Fruit fly (Drosophila melanogaster) whole organism, embryonic: ENCODE measurements around the gene CG31808.

Source experiments
- B-H2 ChIP-seq: fragments of 200-800 bp; sonication (Bioruptor generic); optimal IDR thresholded peaks from 2 replicates; lab custom pipeline; 2018; ENCODE audit warnings: missing biosample characterization, mild to moderate bottlenecking, missing genetic modification characterization
- Bdp1 ChIP-seq: fragments of 200-800 bp; sonication (Bioruptor generic); optimal IDR thresholded peaks from 3 replicates; lab custom pipeline; 2016; ENCODE audit warnings: missing biosample characterization, missing genetic modification characterization
- BtbVII ChIP-seq: fragments of 200-800 bp; sonication (Bioruptor generic); optimal IDR thresholded peaks from 3 replicates; lab custom pipeline; 2017; ENCODE audit warnings: missing biosample characterization, mild to moderate bottlenecking, missing genetic modification characterization
- CG10209 ChIP-seq: fragments of 200-800 bp; sonication (Bioruptor generic); optimal IDR thresholded peaks from 3 replicates; lab custom pipeline; 2017; ENCODE audit warnings: missing biosample characterization, mild to moderate bottlenecking, missing genetic modification characterization, missing genetic modification reagents
- CG10267 ChIP-seq: fragments of 200-800 bp; sonication (Bioruptor generic); optimal IDR thresholded peaks from 2 replicates; lab custom pipeline; 2018; ENCODE audit warnings: missing biosample characterization, mild to moderate bottlenecking, missing genetic modification characterization, moderate library complexity
- CG10565 ChIP-seq: fragments of 200-800 bp; sonication (Bioruptor generic); optimal IDR thresholded peaks from 3 replicates; lab custom pipeline; 2016; ENCODE audit warnings: missing biosample characterization, mild to moderate bottlenecking, missing genetic modification characterization
- CG10654 ChIP-seq: fragments of 200-800 bp; sonication (Bioruptor generic); optimal IDR thresholded peaks from 2 replicates; lab custom pipeline; 2016; ENCODE audit warnings: missing biosample characterization, missing genetic modification characterization
- CG1603 ChIP-seq: fragments of 200-800 bp; sonication (Bioruptor generic); optimal IDR thresholded peaks from 2 replicates; lab custom pipeline; 2019; ENCODE audit warnings: missing biosample characterization, mild to moderate bottlenecking, missing genetic modification characterization, moderate library complexity
- CG18262 ChIP-seq: fragments of 200-800 bp; optimal IDR thresholded peaks from 3 replicates; lab custom pipeline; 2019; ENCODE audit warnings: missing biosample characterization, mild to moderate bottlenecking, missing genetic modification characterization, moderate library complexity
- CG2116 ChIP-seq: fragments of 200-800 bp; sonication (Bioruptor generic); optimal IDR thresholded peaks from 3 replicates; lab custom pipeline; 2018; ENCODE audit warnings: missing biosample characterization, mild to moderate bottlenecking, missing genetic modification characterization
- CG30403 ChIP-seq: fragments of 200-800 bp; sonication (Bioruptor generic); optimal IDR thresholded peaks from 3 replicates; lab custom pipeline; 2016; ENCODE audit warnings: missing biosample characterization, missing genetic modification characterization
- CG32772 ChIP-seq: fragments of 200-800 bp; sonication (Bioruptor generic); IDR thresholded peaks from 2 replicates; pipeline ENCODE4 v1.3.6; 2022; ENCODE audit warnings: missing biosample characterization, missing genetic modification characterization
- CG33213 ChIP-seq: fragments of 200-800 bp; sonication (Bioruptor generic); optimal IDR thresholded peaks from 3 replicates; lab custom pipeline; 2016; ENCODE audit warnings: missing biosample characterization, missing genetic modification characterization
- CG6654 ChIP-seq: fragments of 200-800 bp; sonication (Bioruptor generic); optimal IDR thresholded peaks from 2 replicates; lab custom pipeline; 2017; ENCODE audit warnings: missing biosample characterization, mild to moderate bottlenecking, missing genetic modification characterization
- CG6791 ChIP-seq: fragments of 200-800 bp; sonication (Bioruptor generic); IDR thresholded peaks from 3 replicates; pipeline ENCODE4 v1.3.6; 2022; ENCODE audit warnings: missing biosample characterization, missing genetic modification characterization; ENCODE audit not compliant: partially characterized antibody
- CG8089 ChIP-seq: fragments of 200-800 bp; sonication (Bioruptor generic); optimal IDR thresholded peaks from 3 replicates; lab custom pipeline; 2016; ENCODE audit warnings: missing biosample characterization, missing genetic modification characterization
- CG9437 ChIP-seq: fragments of 200-800 bp; sonication (Bioruptor generic); optimal IDR thresholded peaks from 2 replicates; lab custom pipeline; 2018; ENCODE audit warnings: missing biosample characterization, mild to moderate bottlenecking, missing genetic modification characterization
- CG9817 ChIP-seq: fragments of 200-800 bp; sonication (Bioruptor generic); optimal IDR thresholded peaks from 2 replicates; lab custom pipeline; 2018; ENCODE audit warnings: missing biosample characterization, mild to moderate bottlenecking, missing genetic modification characterization, moderate library complexity
- D ChIP-seq, 2 experiments: fragments of 200-800 bp in 1 of 2; fragments of >200 bp in 1 of 2; sonication (Bioruptor generic) in 1 of 2; optimal IDR thresholded peaks; 2 replicates in 1 of 2; 3 replicates in 1 of 2; lab custom pipeline; 2017; ENCODE audit warnings: mild to moderate bottlenecking in 1 of 2, missing biosample characterization in 1 of 2, missing genetic modification characterization in 1 of 2, missing genetic modification reagents in 1 of 2
- Dp ChIP-seq: fragments of 200-800 bp; sonication (Bioruptor generic); optimal IDR thresholded peaks from 2 replicates; lab custom pipeline; 2018; ENCODE audit warnings: missing biosample characterization, mild to moderate bottlenecking, missing genetic modification characterization, moderate library complexity
- Gug ChIP-seq: fragments of 200-800 bp; sonication (Bioruptor generic); IDR thresholded peaks from 4 replicates; pipeline ENCODE4 v1.3.6; 2022; ENCODE audit warnings: missing biosample characterization, missing genetic modification characterization
- HLHmδ ChIP-seq: fragments of 200-800 bp; sonication (Bioruptor generic); optimal IDR thresholded peaks from 2 replicates; lab custom pipeline; 2018; ENCODE audit warnings: missing biosample characterization, mild to moderate bottlenecking, missing genetic modification characterization, moderate library complexity
- Lhr ChIP-seq: fragments of 200-800 bp; sonication (Bioruptor generic); optimal IDR thresholded peaks from 3 replicates; lab custom pipeline; 2017; ENCODE audit warnings: mild to moderate bottlenecking, missing biosample characterization, missing genetic modification reagents, missing genetic modification characterization
- MTF-1 ChIP-seq: fragments of 200-800 bp; sonication (Bioruptor generic); optimal IDR thresholded peaks from 2 replicates; lab custom pipeline; 2018; ENCODE audit warnings: missing biosample characterization, mild to moderate bottlenecking, missing genetic modification characterization, borderline replicate concordance
- Med ChIP-seq: fragments of 200-800 bp; sonication (Bioruptor generic); peaks from one replicate; lab custom pipeline; 2016; ENCODE audit warnings: missing biosample characterization, missing genetic modification characterization, mild to moderate bottlenecking, inconsistent platforms, moderate library complexity
- NC2α ChIP-seq: fragments of 200-800 bp; sonication (Bioruptor generic); optimal IDR thresholded peaks from 2 replicates; lab custom pipeline; 2016; ENCODE audit warnings: missing biosample characterization, missing genetic modification characterization
- Oaz ChIP-seq: fragments of 200-800 bp; sonication (Bioruptor generic); IDR thresholded peaks from 2 replicates; pipeline ENCODE4 v1.3.6; 2022; ENCODE audit warnings: missing biosample characterization, missing genetic modification characterization
- YL-1 ChIP-seq: fragments of 200-800 bp; sonication (Bioruptor generic); optimal IDR thresholded peaks from 3 replicates; lab custom pipeline; 2017; ENCODE audit warnings: missing biosample characterization, mild to moderate bottlenecking, missing genetic modification characterization
- amos ChIP-seq: fragments of 200-800 bp; sonication (Bioruptor generic); IDR thresholded peaks from 2 replicates; pipeline ENCODE4 v1.3.6; 2022; ENCODE audit warnings: missing biosample characterization, missing genetic modification characterization; ENCODE audit not compliant: partially characterized antibody
- ap ChIP-seq: fragments of 200-800 bp; sonication (Bioruptor generic); IDR thresholded peaks from 2 replicates; pipeline ENCODE4 v1.3.6; 2022; ENCODE audit warnings: missing biosample characterization, missing genetic modification characterization
- bcd ChIP-seq: fragments of 200-800 bp; sonication (Bioruptor generic); optimal IDR thresholded peaks from 2 replicates; lab custom pipeline; 2017; ENCODE audit warnings: missing biosample characterization, mild to moderate bottlenecking, missing genetic modification characterization
- dmrt99B ChIP-seq: fragments of 200-800 bp; sonication (Bioruptor generic); optimal IDR thresholded peaks from 2 replicates; lab custom pipeline; 2018; ENCODE audit warnings: missing biosample characterization, mild to moderate bottlenecking, missing genetic modification characterization, moderate library complexity
- dysf ChIP-seq: fragments of 200-800 bp; sonication (Bioruptor generic); IDR thresholded peaks from 3 replicates; pipeline ENCODE4 v1.3.6; 2022; ENCODE audit warnings: missing biosample characterization, missing genetic modification characterization
- gcm2 ChIP-seq: fragments of 200-800 bp; sonication (Bioruptor generic); optimal IDR thresholded peaks from 2 replicates; lab custom pipeline; 2016; ENCODE audit warnings: missing biosample characterization, missing genetic modification characterization
- gfzf ChIP-seq: fragments of 200-800 bp; sonication (Bioruptor generic); optimal IDR thresholded peaks from 2 replicates; lab custom pipeline; 2016; ENCODE audit warnings: missing biosample characterization, mild to moderate bottlenecking, missing genetic modification characterization, moderate library complexity
- repo ChIP-seq: fragments of 200-800 bp; sonication (Bioruptor generic); optimal IDR thresholded peaks from 2 replicates; lab custom pipeline; 2016; ENCODE audit warnings: missing biosample characterization, missing genetic modification characterization
- sd ChIP-seq: fragments of 200-800 bp; sonication (Bioruptor generic); optimal IDR thresholded peaks from 3 replicates; lab custom pipeline; 2018; ENCODE audit warnings: missing biosample characterization, mild to moderate bottlenecking, missing genetic modification characterization, moderate library complexity
- sim ChIP-seq: fragments of 200-800 bp; sonication (Bioruptor generic); IDR thresholded peaks from 2 replicates; pipeline ENCODE4 v1.3.6; 2022; ENCODE audit warnings: missing biosample characterization, missing genetic modification characterization
- slou ChIP-seq: fragments of 200-800 bp; sonication (Bioruptor generic); optimal IDR thresholded peaks from 3 replicates; lab custom pipeline; 2016; ENCODE audit warnings: missing biosample characterization, missing genetic modification characterization
- sug ChIP-seq: fragments of 200-800 bp; optimal IDR thresholded peaks from 2 replicates; lab custom pipeline; 2019; ENCODE audit warnings: missing biosample characterization, mild to moderate bottlenecking, missing genetic modification characterization, moderate library complexity
- tap ChIP-seq: fragments of 200-800 bp; optimal IDR thresholded peaks from 3 replicates; lab custom pipeline; 2019; ENCODE audit warnings: missing biosample characterization, mild to moderate bottlenecking, missing genetic modification characterization, moderate library complexity
- toy ChIP-seq: fragments of 200-800 bp; sonication (Bioruptor generic); IDR thresholded peaks from 2 replicates; pipeline ENCODE4 v1.3.6; 2022; ENCODE audit warnings: missing biosample characterization, missing genetic modification characterization
- trem ChIP-seq: fragments of 200-800 bp; optimal IDR thresholded peaks from 3 replicates; lab custom pipeline; 2019; ENCODE audit warnings: missing biosample characterization, mild to moderate bottlenecking, missing genetic modification characterization, moderate library complexity
- vvl ChIP-seq: fragments of 200-800 bp; sonication (Bioruptor generic); IDR thresholded peaks from 2 replicates; pipeline ENCODE4 v1.3.6; 2022; ENCODE audit warnings: missing biosample characterization, missing genetic modification characterization
- wdn ChIP-seq: fragments of 200-800 bp; sonication (Bioruptor generic); IDR thresholded peaks from 2 replicates; pipeline ENCODE4 v1.3.6; 2022; ENCODE audit warnings: missing biosample characterization, missing genetic modification characterization
- z ChIP-seq: fragments of 200-800 bp; sonication (Bioruptor generic); IDR thresholded peaks from 3 replicates; pipeline ENCODE4 v1.3.6; 2022; ENCODE audit warnings: missing biosample characterization, missing genetic modification characterization

The CG31808 gene

DNA sequence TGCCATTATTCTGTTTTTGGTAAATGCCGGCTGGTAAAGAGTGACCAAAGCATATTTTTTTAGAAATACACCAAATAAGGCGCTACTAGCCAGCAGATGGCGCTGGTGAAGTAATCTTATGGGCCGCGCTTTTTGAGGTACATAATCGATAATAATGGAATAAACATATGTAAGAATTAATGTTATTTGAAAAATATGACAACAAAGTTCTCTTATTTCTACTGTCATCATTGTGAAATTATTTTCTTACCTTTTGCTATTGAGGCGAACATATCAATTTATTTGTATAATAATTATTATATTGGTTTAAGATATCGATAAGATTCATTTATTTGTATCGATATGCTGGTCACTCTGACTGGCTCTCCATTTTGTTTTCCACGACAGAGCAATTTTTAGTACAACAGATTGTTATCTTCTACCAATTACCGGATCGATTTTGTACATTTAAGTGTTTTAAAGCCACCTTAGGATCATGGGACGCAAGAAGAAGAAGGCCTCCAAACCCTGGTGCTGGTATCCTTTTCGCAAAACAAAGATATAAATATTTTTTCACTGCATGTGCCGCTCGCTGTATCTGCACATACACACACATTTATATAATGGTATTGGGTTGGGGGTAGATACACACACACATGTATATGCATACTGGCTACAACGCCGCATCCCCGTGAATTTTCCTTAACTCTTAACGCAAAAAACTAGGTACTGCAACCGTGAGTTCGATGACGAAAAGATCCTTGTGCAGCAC lies 27.2 kb upstream of the CG31808 start, which contains the start of the genes LSm7 and BuGZ (continued):
- TF ChIP-seq amos (GFP tag; lab: Robert Waterston, UW), result peak; percentile 45; the same call in 1 of the 2 replicates

- no peak for TF ChIP-seq slou (GFP tag; lab: Kevin White, UChicago)
- no peak for TF ChIP-seq CG9817 (tag; lab: Kevin White, UChicago)
- TF ChIP-seq ap, result no peak
- TF ChIP-seq CG18262 (tag; lab: Kevin White, UChicago), result no peak
- no peak for TF ChIP-seq dysf
- TF ChIP-seq CG10565 (GFP tag; lab: Kevin White, UChicago), result no peak
- TF ChIP-seq Bdp1 (GFP tag; lab: Kevin White, UChicago), result no peak
- peak; percentile 83 for TF ChIP-seq Dp (GFP tag; lab: Kevin White, UChicago)
- 0 out of 3 replicates have a peak, but pooled peaks have one; percentile 14 for TF ChIP-seq z
- TF ChIP-seq Lhr (GFP tag; lab: Kevin White, UChicago), result peak; percentile 72
- TF ChIP-seq Med, result peak; percentile 72
- TF ChIP-seq CG10654 (GFP tag; lab: Kevin White, UChicago), result no peak
- TF ChIP-seq gcm2, result no peak
- TF ChIP-seq CG2116 (GFP tag; lab: Kevin White, UChicago), result peak; percentile 15
- no peak for TF ChIP-seq CG6791 (GFP tag; lab: Robert Waterston, UW)
- TF ChIP-seq CG6654 (GFP tag; lab: Kevin White, UChicago), result no peak
- TF ChIP-seq gfzf (GFP tag; lab: Kevin White, UChicago), result peak; percentile 82
- peak; percentile 15 for TF ChIP-seq CG33213
- no peak for TF ChIP-seq D (optimal IDR thresholded peaks at IDR 0.05; lab: Kevin White, UChicago)
- no peak for TF ChIP-seq D (GFP tag; optimal IDR thresholded peaks at IDR 0.05; lab: Kevin White, UChicago)
- no peak for TF ChIP-seq wdn (GFP tag; lab: Robert Waterston, UW)
- no peak for TF ChIP-seq CG30403 (GFP tag; lab: Kevin White, UChicago)
- TF ChIP-seq tap (tag; lab: Kevin White, UChicago), result no peak
- no peak for TF ChIP-seq toy (GFP tag; lab: Robert Waterston, UW)
- TF ChIP-seq Oaz, result no peak
- TF ChIP-seq YL-1 (GFP tag; lab: Kevin White, UChicago), result peak; percentile 5
- no peak for TF ChIP-seq sd (tag; lab: Kevin White, UChicago)
- no peak for TF ChIP-seq bcd
- no peak for TF ChIP-seq MTF-1
- peak; percentile 100 for TF ChIP-seq trem (tag; lab: Kevin White, UChicago)
- no peak for TF ChIP-seq NC2α
- TF ChIP-seq CG10267 (tag; lab: Kevin White, UChicago), result peak; percentile 41
- TF ChIP-seq Gug (GFP tag; lab: Robert Waterston, UW), result no peak
- no peak for TF ChIP-seq CG8089 (GFP tag; lab: Kevin White, UChicago)
- TF ChIP-seq HLHmδ (GFP tag; lab: Kevin White, UChicago), result no peak
- TF ChIP-seq CG32772 (GFP tag; lab: Robert Waterston, UW), result no peak
- no peak for TF ChIP-seq CG1603
- no peak for TF ChIP-seq dmrt99B (tag; lab: Kevin White, UChicago)
- 0 out of 2 replicates have a peak, but pooled peaks have one; percentile 29 for TF ChIP-seq vvl (GFP tag; lab: Robert Waterston, UW)
- no peak for TF ChIP-seq CG9437
- TF ChIP-seq B-H2 (GFP tag; lab: Kevin White, UChicago), result no peak
- no peak for TF ChIP-seq repo (GFP tag; lab: Kevin White, UChicago)
- no peak for TF ChIP-seq BtbVII
- no peak for TF ChIP-seq sim (GFP tag; lab: Robert Waterston, UW)
- TF ChIP-seq CG10209 (GFP tag; lab: Kevin White, UChicago), result no peak
- TF ChIP-seq sug (tag; lab: Kevin White, UChicago), result no peak
These were observed 22.4 kb upstream of the CG31808 start, which contains the start of the genes glu and ChLD3 for dm6 chr2L:16738206-16738900. glu (minus strand) TSS chr2L:16738388. ChLD3 (plus strand) TSS chr2L:16738850.
